Fruit fly (Drosophila melanogaster) S2 (cell line): Measurements from ENCODE around the gene Qsox4.

Experiments used
- CG8478 ChIP-seq: fragments of >200 bp; optimal IDR thresholded peaks from 2 replicates; lab custom pipeline; 2018
- CTCF ChIP-seq, 2 experiments: fragments of >200 bp; optimal IDR thresholded peaks; 2 replicates each; lab custom pipeline; 2018

Qsox4 gene

DNA sequence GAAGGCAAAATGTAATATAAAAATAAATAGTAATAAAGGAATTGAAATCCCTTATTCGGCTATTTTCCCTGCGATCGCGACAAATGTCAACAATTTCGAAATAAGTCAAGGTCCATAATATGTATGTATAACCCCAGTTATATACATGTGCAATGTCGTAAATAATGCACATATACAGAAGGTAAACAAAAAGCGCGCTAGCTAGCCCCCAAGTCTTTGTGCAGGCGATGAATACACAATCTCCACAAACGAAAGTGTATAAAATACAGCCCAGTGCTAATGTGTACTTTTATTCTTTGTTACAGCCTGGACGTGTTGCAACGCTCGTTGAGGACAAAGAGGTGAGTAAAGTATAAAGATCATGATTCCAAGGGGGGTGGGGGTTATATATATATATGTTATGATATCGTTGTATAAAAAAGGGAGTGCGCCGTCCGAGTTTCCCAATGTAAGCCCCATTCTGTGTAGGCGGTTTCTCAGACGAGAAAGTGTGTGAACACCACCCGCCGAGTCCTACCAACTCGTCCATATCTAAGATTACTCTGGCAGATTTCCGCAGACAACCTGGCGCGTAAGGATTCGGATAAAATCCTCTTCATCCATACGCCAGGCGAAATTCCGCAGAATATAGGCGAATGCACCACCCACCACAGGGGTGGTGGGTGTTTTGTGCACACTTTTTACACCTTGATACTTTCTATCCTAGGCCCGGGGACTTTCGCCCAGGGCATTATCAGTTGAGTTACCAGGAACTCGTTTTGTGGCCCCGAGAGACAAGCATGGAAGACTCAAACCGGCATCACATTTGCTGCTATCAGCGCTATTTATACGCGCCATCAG is 27.3 kb downstream of the Qsox4 start:
- TF ChIP-seq CG8478 (lab: Kevin White, UChicago), result no peak
- no peak for TF ChIP-seq CTCF (optimal IDR thresholded peaks at IDR 0.05; lab: Kevin White, UChicago)

DNA sequence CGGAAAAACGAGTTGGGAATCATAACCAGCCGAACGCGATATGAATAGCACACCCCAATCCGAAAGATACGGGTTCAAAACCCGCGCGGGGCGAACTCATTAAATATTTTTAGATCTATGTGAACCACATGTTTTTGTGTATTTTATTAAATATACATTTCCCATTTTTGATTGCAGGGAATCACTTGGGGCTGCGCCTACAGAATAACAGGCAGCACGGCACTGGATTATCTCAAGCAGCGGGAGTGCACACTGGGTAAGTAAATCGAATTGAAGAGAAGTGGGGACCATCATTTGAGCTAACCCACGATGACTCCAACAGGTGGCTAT is 27.9 kb downstream of the Qsox4 start:
- TF ChIP-seq CTCF (optimal IDR thresholded peaks at IDR 0.05; lab: Kevin White, UChicago) (no peak), CG8478 (lab: Kevin White, UChicago) (no peak)

DNA sequence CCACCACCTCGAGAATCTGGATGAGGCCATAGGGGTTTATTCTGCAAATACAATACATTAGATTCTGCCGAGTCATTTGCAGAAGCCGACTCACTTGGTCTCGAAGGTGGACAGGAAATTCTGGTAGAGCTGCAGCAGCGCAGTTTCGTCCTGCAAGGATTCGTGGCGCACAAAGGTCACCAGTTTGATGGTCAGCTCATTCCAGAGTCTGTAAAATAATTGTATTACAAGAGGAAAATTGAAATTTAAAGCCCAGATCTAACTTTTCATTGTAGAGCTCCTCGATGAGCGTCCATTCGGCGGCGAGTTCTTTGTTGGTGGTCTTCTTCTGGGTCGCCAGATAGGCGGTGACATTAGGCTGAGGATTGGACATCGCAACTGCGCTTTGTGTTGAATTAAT is 30.0 kb downstream of the Qsox4 start:
- TF ChIP-seq CG8478 (lab: Kevin White, UChicago) (no peak), CTCF (optimal IDR thresholded peaks at IDR 0.05; lab: Kevin White, UChicago) (no peak)

DNA sequence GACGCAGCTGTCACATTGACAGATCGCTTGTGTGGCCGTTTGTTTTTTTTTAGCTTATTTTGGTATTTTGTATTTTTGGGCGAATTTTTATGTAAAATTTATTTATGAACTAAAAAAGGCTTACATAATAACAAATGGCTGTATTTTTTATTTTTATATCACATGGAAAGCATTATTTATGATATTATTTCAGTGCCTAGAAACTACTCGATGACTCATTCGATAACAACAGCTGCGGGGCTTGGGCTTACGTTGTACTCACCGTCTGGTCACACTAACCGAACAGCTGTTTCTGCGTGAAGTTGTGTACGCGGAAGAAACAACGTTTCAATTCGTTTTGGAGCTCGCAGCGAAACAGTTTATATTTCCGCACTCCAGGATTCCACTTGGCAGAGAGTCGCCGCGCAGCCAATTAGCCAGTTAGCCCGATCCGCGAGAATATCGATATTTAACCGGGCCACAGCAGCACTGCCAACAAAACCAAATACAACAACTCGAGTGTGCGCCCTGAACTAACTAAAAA is 30.5 kb downstream of the Qsox4 start, which contains the start of the genes Hmgcr and Rpn9:
Gene Hmgcr (plus strand): TSS at position 335 of the 523 bp plus-strand sequence.
Gene Rpn9 (minus strand): TSS at position 473 of the 523 bp plus-strand sequence.
- TF ChIP-seq CG8478 (lab: Kevin White, UChicago) (no peak), CTCF (optimal IDR thresholded peaks at IDR 0.05; lab: Kevin White, UChicago) (no peak)

DNA sequence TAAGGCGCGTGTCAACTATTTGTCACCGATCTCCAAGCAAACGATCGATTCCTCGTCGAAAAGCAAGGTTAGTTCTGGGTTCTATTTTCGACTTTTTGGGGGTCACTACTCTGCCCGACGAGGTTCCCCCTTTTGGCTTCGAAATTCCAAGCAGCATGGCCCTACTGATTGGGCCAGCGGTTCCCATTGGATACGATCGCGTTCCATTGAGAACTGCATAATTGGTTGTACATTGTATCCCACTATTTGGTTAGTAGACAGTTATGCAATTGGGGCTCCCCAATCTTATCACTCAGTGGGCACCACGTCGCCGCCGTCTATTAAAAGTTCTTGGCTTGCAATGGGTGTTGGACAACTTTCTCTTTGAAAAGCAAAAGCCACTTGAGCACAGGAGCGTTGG is 31.2 kb downstream of the Qsox4 start:
- TF ChIP-seq CTCF (optimal IDR thresholded peaks at IDR 0.05; lab: Kevin White, UChicago) (no peak), CG8478 (lab: Kevin White, UChicago) (no peak)

DNA sequence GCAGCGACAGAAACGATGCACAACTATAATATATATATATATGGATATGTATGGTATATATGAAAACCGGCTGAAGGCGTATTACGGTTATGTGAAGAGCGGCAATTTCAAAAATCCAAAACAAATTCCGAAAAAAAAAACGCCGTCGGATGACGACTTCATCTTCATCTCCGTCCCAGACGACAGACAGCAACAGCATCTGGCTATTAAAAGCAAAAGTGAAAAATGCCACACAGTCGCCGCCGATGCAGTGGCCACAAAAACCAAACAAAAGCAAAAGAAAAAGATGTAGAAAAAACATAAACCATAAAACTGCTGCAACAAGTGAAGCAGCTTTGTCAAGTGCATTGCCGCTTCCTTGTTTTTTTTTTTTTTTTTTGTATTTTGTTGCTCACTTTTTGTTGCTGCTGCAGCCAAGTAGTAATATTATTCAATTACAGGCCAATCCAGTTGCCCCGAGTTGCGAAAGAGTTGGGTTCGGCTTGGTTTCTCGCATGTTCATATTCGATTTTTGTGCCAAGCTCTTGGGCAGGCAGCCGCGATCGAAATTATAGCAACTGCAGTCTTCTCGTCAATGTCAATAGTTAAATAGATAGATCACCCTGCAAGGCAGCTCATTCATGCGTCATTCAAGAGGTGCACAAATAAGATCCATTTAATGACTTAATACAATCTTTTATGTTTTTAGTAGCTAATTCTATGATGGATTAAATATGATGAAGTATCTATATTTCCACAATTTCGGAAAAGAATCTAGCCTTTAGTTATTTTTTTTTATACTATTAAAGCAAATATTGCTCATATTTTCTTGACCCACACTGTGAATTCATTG is 32.2 kb downstream of the Qsox4 start:
- no peak for TF ChIP-seq CTCF (optimal IDR thresholded peaks at IDR 0.05; lab: Kevin White, UChicago)
- TF ChIP-seq CG8478 (lab: Kevin White, UChicago), result no peak

DNA sequence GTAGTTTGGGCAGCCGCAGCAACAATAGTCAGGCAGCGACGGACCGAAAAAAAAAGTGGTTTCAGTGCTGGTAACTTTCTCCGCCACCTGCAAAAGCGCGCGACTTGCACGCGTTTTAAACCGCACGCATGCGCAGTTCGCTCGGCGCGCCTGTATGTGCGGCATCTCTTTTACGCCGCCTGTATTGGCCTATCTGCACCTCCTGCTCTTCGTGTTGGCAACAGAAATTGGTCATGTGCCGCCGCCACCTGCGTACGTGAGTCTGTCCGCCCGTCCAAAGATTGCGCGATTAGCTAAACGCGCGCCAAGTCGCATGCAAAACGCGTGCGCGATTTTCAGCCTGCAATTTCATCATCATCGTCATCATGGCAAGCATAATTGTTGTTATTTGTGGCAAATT is 33.1 kb downstream of the Qsox4 start:
- TF ChIP-seq CG8478 (lab: Kevin White, UChicago) (no peak), CTCF (optimal IDR thresholded peaks at IDR 0.05; lab: Kevin White, UChicago) (no peak)

DNA sequence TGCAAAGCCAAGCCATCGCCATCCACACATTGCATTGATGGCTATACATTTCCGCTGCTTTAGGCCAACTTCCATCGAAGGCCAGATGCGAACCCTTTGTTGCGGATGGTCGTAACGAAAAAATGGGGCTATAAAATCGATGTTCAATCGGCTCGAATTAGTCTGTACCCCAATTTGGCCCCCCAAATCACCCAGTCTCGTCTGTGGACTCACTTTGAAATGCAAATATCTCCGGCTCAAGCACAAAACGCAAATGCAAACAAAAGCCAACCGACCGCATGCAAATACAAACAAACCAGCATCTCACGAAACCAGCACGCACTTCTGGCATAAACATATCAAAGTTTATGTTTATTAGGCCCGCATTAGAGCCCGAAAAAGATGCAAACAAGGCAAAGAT is 33.8 kb downstream of the Qsox4 start:
- TF ChIP-seq CG8478 (lab: Kevin White, UChicago) (no peak), CTCF (optimal IDR thresholded peaks at IDR 0.05; lab: Kevin White, UChicago) (no peak)

DNA sequence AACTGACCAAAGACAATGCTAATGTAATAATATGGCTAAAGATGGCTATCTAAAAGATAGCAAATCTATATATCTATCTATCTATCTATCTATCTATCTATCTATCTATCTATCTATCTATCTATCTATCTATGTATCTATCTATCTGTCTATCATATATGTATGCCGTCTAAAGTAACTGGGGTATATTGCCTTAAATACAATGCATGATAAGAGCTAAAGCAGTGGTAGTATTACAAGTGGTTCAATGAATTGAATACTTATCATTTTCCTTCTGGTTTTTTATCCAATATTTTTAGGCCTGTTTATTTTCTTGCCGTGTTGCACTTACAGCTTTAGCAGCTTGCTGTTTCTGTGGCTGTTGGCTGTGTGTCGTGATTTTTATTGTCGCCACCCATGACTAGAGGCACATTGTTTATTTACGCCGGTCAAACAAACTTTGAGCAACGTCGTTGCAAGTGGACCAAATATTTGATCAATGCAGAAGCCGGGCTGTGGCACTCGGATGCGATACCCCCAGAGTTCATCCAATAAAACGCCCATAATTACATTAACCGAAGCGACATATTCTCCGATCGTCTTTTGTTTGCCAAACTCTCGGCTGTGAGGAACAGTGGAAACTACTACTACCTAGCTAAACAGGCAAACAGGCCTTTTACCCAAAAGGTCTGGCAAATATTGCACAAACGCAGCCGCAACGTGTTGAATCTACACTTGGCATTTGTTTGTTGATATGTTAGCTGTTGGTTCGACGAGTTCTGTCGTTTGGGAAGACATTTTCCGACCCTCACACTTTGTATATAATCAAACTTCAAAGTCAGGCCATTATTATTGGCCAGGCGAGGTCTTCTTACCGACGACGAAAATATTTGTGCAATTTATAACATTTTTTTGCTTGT is 35.4 kb downstream of the Qsox4 start:
- no peak for TF ChIP-seq CTCF (optimal IDR thresholded peaks at IDR 0.05; lab: Kevin White, UChicago)
- no peak for TF ChIP-seq CG8478 (lab: Kevin White, UChicago)

DNA sequence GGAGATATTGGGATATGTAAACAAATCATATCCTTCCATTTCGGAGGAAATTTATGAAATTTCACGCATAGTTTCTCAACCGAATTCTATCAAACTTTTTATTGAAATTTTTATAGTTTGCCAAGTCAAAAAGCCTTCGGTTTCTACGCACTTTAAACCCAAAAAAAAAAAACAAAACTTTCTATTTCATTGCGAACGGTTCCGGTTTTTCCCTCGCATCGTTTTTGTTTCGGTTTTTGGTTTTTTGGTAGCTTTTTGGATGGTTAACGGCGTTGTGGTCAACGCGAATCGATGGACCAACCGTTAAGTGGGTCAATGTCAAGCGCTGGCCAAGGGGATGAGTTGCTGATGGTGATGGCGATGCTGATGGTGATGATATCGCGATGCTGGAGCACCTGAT is 38.4 kb downstream of the Qsox4 start:
- TF ChIP-seq CG8478 (lab: Kevin White, UChicago), result no peak
- no peak for TF ChIP-seq CTCF (optimal IDR thresholded peaks at IDR 0.05; lab: Kevin White, UChicago)

DNA sequence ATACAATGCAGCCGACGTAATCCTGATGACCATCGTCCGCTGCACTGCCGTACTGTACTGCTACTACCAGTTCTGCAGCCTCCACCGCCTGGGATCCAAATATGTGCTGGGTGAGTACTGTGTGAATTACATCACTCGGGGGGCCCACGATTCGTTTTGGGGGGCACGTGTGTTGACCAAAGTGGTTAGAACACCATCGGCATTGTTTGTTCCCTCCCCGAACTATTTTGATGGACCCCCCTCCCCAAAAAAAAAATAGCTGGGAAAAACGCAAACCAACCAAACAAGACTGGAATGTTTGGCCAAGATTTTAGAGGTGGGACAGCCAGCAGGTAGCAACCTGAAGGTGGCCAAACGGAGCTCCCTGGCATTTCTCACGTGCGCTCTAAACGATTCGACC is 44.9 kb downstream of the Qsox4 start:
- TF ChIP-seq CTCF (optimal IDR thresholded peaks at IDR 0.05; lab: Kevin White, UChicago), result no peak
- TF ChIP-seq CG8478 (lab: Kevin White, UChicago), result no peak

DNA sequence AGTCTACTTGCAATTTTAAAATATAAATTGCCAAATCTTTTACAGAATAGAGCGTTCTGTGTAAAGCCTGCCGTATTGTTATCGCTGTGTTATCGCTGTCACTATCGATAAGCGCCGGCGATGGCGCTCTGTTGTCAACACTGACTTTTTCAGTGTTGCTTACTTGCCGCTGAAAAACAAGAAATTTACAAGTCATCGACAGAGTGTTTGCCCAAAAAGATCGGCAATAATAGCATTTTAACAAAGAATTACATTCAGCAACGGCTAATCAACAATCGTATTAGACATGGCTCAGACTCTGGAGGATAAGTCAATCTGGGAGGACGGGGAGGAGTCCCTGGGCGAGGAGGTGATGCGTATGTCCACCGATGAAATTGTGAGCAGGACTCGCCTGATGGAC is 50.2 kb downstream of the Qsox4 start, which contains the start of the genes RanBP3 and Rpt5:
Gene RanBP3 (minus strand): TSS at position 107 of the 400 bp plus-strand sequence.
Gene Rpt5 (plus strand): TSS at position 149 of the 400 bp plus-strand sequence.
- peak in 1 of 2 experiments; percentile 4 for TF ChIP-seq CTCF (optimal IDR thresholded peaks at IDR 0.05; lab: Kevin White, UChicago)
- TF ChIP-seq CG8478 (lab: Kevin White, UChicago), result no peak
